ENCODE assay signal across 5 fruit fly cellular contexts in genomic region chrX:6279629-6280073, dm6.
TF ChIP-seq lines count a peak whose summit lies in the region.

Ubi-p5E (minus strand) TSS chrX:6279647.

- no peak for TF ChIP-seq CTCF in whole organism, embryonic (GFP tag; optimal IDR thresholded peaks at IDR 0.05; lab: Kevin White, UChicago)

TF ChIP-seq in whole organism, adult, 20 proteins besides CTCF, POLR2A, EP300 and RAD21:
- peak; percentile 71 for TF ChIP-seq tj (GFP tag; optimal IDR thresholded peaks at IDR 0.05; lab: Kevin White, UChicago)
- TF ChIP-seq Hr96 (GFP tag; optimal IDR thresholded peaks at IDR 0.05; lab: Kevin White, UChicago) = no peak
- no peak for TF ChIP-seq Clk (GFP tag; optimal IDR thresholded peaks at IDR 0.05; lab: Kevin White, UChicago)
- TF ChIP-seq CG12768 (GFP tag; optimal IDR thresholded peaks at IDR 0.05; lab: Kevin White, UChicago) = no peak
- no peak for TF ChIP-seq CG7045 (GFP tag; optimal IDR thresholded peaks at IDR 0.05; lab: Kevin White, UChicago)

TF ChIP-seq in whole organism, embryonic, 481 proteins besides CTCF, POLR2A, EP300 and RAD21:
- TF ChIP-seq CG30020 (tag; optimal IDR thresholded peaks at IDR 0.05; lab: Kevin White, UChicago) (peak; percentile 87), sr (GFP tag; IDR thresholded peaks at IDR 0.05; lab: Robert Waterston, UW) (no peak), zen (tag; optimal IDR thresholded peaks at IDR 0.05; lab: Kevin White, UChicago) (peak; percentile 3), CG13624 (GFP tag; optimal IDR thresholded peaks at IDR 0.05; lab: Kevin White, UChicago) (peak; percentile 16), lbe (GFP tag; optimal IDR thresholded peaks at IDR 0.05; lab: Kevin White, UChicago) (peak; percentile 51), Vsx1 (GFP tag; optimal IDR thresholded peaks at IDR 0.05; lab: Kevin White, UChicago) (no peak), Nf-YC (tag; optimal IDR thresholded peaks at IDR 0.05; lab: Kevin White, UChicago) (no peak), pros (GFP tag; optimal IDR thresholded peaks at IDR 0.05; lab: Kevin White, UChicago) (peak; percentile 33), CG31441 (GFP tag; IDR thresholded peaks at IDR 0.05; lab: Robert Waterston, UW) (0 out of 2 replicates have a peak, but pooled peaks have one; percentile 0), Med (GFP tag; lab: Kevin White, UChicago) (peak; percentile 18), ranshi (GFP tag; IDR thresholded peaks at IDR 0.05; lab: Robert Waterston, UW) (no peak), Dref (GFP tag; IDR thresholded peaks at IDR 0.05; lab: Robert Waterston, UW) (no peak), odd (GFP tag; optimal IDR thresholded peaks at IDR 0.05; lab: Kevin White, UChicago) (no peak)

TF ChIP-seq in whole organism, prepupa, 60 proteins besides CTCF, POLR2A, EP300 and RAD21:
- TF ChIP-seq Ets21C (GFP tag; optimal IDR thresholded peaks at IDR 0.05; lab: Kevin White, UChicago) (no peak), CG8119 (GFP tag; IDR thresholded peaks at IDR 0.05; lab: Robert Waterston, UW) (no peak), eg (GFP tag; IDR thresholded peaks at IDR 0.05; lab: Robert Waterston, UW) (no peak), CG6276 (GFP tag; optimal IDR thresholded peaks at IDR 0.05; lab: Kevin White, UChicago) (no peak), salr (GFP tag; optimal IDR thresholded peaks at IDR 0.05; lab: Kevin White, UChicago) (no peak), CG8632 (GFP tag; optimal IDR thresholded peaks at IDR 0.05; lab: Kevin White, UChicago) (no peak), CG7368 (GFP tag; optimal IDR thresholded peaks at IDR 0.05; lab: Kevin White, UChicago) (no peak), acj6 (GFP tag; optimal IDR thresholded peaks at IDR 0.05; lab: Kevin White, UChicago) (no peak), dsx (GFP tag; optimal IDR thresholded peaks at IDR 0.05; lab: Kevin White, UChicago; ENCODE audit: poor library complexity, severe bottlenecking) (no peak), Eip78C (GFP tag; lab: Kevin White, UChicago) (peak; percentile 25), CG16779 (tag; optimal IDR thresholded peaks at IDR 0.05; lab: Kevin White, UChicago) (no peak), ss (GFP tag; optimal IDR thresholded peaks at IDR 0.05; lab: Kevin White, UChicago) (peak in 1 of 2 experiments; percentile 11), fkh (GFP tag; optimal IDR thresholded peaks at IDR 0.05; lab: Kevin White, UChicago) (peak; percentile 55), Eip93F (GFP tag; optimal IDR thresholded peaks at IDR 0.05; lab: Kevin White, UChicago) (peak; percentile 12)

TF ChIP-seq in whole organism, pupa, 21 proteins besides CTCF, POLR2A, EP300 and RAD21:
- TF ChIP-seq CG34367 (tag; optimal IDR thresholded peaks at IDR 0.05; lab: Kevin White, UChicago) = no peak
- TF ChIP-seq CG4496 (GFP tag; IDR thresholded peaks at IDR 0.05; lab: Robert Waterston, UW) = 0 out of 3 replicates have a peak, but pooled peaks have one; percentile 38
- peak; percentile 90 for TF ChIP-seq EcR (GFP tag; optimal IDR thresholded peaks at IDR 0.05; lab: Kevin White, UChicago)
- TF ChIP-seq CG12605 (GFP tag; IDR thresholded peaks at IDR 0.05; lab: Robert Waterston, UW) = 0 out of 2 replicates have a peak, but pooled peaks have one; percentile 14

TF ChIP-seq in whole organism, wandering third instar larva, 38 proteins besides CTCF, POLR2A, EP300 and RAD21:
- no peak for TF ChIP-seq sage (GFP tag; optimal IDR thresholded peaks at IDR 0.05; lab: Kevin White, UChicago)
- peak; percentile 46 for TF ChIP-seq Hr83 (GFP tag; optimal IDR thresholded peaks at IDR 0.05; lab: Kevin White, UChicago; ENCODE audit: poor library complexity, severe bottlenecking)
